Worm (Caenorhabditis elegans): ENCODE measurements around the gene F43D2.6.
A peak's percentile ranks its signal among the peaks of the same experiment; 100 is the strongest.

Gene F43D2.6

DNA sequence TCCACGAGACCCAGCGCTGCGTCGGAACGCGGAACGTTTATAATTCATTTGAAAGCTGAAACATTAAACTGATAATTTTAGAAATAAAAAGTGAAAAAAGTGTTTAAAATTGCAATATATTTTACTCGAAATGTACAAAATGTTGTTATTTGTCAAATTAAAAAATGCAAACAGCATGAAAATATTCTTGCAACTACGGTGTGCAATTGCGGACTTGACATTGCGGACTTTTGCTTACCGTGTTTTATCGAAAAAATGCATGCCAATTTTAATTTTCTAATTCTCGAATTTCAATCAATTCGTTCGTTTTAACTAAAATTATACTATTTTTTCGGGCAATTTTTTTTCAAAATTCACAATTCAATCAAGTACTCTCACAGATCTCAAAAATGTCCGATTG is 22.8 kb downstream of the F43D2.6 start, which contains the start of the genes R11H6.5 and ccnk-1 (continued):
- TF ChIP-seq nhr-10 (tag; optimal IDR thresholded peaks at IDR 0.05) (no peak), ceh-16 (tag; optimal IDR thresholded peaks at IDR 0.05) (no peak), unc-55 (GFP tag; optimal IDR thresholded peaks at IDR 0.05) (peak; percentile 84), crh-2 (tag; optimal IDR thresholded peaks at IDR 0.05) (peak; percentile 19), elt-3 (tag; optimal IDR thresholded peaks at IDR 0.05) (no peak), mbf-1 (tag; optimal IDR thresholded peaks at IDR 0.05) (no peak), snpc-4 (tag; optimal IDR thresholded peaks at IDR 0.05) (no peak), ceh-82 (tag; optimal IDR thresholded peaks at IDR 0.05) (no peak), lin-39 (tag; optimal IDR thresholded peaks at IDR 0.05) (no peak), lsy-2 (tag; optimal IDR thresholded peaks at IDR 0.05) (peak; percentile 92 to 99)

DNA sequence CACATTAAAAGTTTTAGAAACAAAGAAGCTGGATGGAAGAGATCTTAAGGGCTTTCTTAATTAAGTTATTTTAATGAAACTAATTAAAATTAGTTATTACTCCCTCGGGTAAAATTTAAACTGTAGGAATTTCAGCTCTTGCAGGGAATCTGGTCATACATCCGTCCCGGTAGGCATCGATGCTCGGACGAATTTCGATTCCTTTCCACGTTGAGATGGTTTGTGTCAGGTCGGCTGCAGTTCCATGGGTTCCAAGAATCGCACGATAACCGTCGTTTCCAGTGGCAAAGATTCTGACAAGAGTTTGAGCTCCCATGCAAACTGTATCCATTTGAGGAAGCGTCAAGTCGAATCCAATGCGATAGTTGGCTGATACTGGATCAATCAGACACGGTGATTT is 24.2 kb downstream of the F43D2.6 start:
- TF ChIP-seq ceh-16 (tag; optimal IDR thresholded peaks at IDR 0.05), result no peak
- TF ChIP-seq blmp-1 (tag; optimal IDR thresholded peaks at IDR 0.05; ENCODE audit: insufficient read depth), result no peak
- TF ChIP-seq ztf-1 (GFP tag; conservative IDR thresholded peaks at IDR 0.05), result no peak
- TF ChIP-seq ztf-4 (tag; optimal IDR thresholded peaks at IDR 0.05), result no peak
- no peak for TF ChIP-seq egl-27 (tag; optimal IDR thresholded peaks at IDR 0.05)
- TF ChIP-seq nhr-12 (tag; optimal IDR thresholded peaks at IDR 0.05), result no peak
- no peak for TF ChIP-seq snpc-4 (tag; optimal IDR thresholded peaks at IDR 0.05)
- TF ChIP-seq nhr-77 (tag; optimal IDR thresholded peaks at IDR 0.05), result no peak
- no peak for TF ChIP-seq nhr-129 (tag; optimal IDR thresholded peaks at IDR 0.05)
- no peak for TF ChIP-seq nhr-21 (tag; optimal IDR thresholded peaks at IDR 0.05)
- TF ChIP-seq sem-4 (tag; optimal IDR thresholded peaks at IDR 0.05), result no peak
- TF ChIP-seq R02D3.7 (tag; optimal IDR thresholded peaks at IDR 0.05), result no peak
- TF ChIP-seq alr-1 (tag; optimal IDR thresholded peaks at IDR 0.05), result no peak
- TF ChIP-seq sma-9 (GFP tag; optimal IDR thresholded peaks at IDR 0.05), result no peak
- TF ChIP-seq sma-9 (tag; optimal IDR thresholded peaks at IDR 0.05), result no peak
- no peak for TF ChIP-seq elt-1 (tag; optimal IDR thresholded peaks at IDR 0.05)

DNA sequence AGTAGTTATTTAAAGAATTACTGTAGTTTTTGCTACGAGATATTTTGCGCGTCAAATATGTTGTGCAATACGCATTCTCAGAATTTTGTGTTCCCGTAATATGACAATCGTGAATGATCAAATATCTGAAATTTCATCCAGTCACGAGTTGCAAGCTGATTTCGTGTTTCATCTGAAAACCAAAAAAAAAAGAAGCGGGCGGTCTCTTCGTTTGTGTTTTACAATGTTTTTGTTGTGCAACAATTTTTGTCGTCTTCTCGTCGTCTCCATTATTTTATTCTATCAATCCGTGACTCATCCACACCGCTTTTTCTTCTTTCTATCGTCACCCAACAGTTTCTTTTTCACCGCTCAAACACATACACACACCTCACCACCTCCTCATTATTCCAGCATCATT is 25.3 kb downstream of the F43D2.6 start, which contains the start of gene R11H6.4:
Gene R11H6.4, plus strand, starts transcription at position 301 of the 400 bp plus-strand sequence.
- no peak for TF ChIP-seq sma-9 (GFP tag; optimal IDR thresholded peaks at IDR 0.05)
- no peak for TF ChIP-seq sma-9 (tag; optimal IDR thresholded peaks at IDR 0.05)
- no peak for TF ChIP-seq mbf-1 (tag; optimal IDR thresholded peaks at IDR 0.05)
- no peak for TF ChIP-seq ama-1 (optimal IDR thresholded peaks at IDR 0.05)
- no peak for TF ChIP-seq blmp-1 (tag; optimal IDR thresholded peaks at IDR 0.05; ENCODE audit: insufficient read depth)
- no peak for TF ChIP-seq R02D3.7 (tag; optimal IDR thresholded peaks at IDR 0.05)
- no peak for TF ChIP-seq ceh-82 (tag; optimal IDR thresholded peaks at IDR 0.05)
- TF ChIP-seq nhr-11 (tag; optimal IDR thresholded peaks at IDR 0.05), result no peak
- no peak for TF ChIP-seq Y55F3AM.14 (GFP tag; optimal IDR thresholded peaks at IDR 0.05)
- no peak for TF ChIP-seq peb-1 (tag; optimal IDR thresholded peaks at IDR 0.05)
- no peak for TF ChIP-seq nhr-12 (tag; optimal IDR thresholded peaks at IDR 0.05)
- TF ChIP-seq nhr-25 (tag; optimal IDR thresholded peaks at IDR 0.05), result no peak
- TF ChIP-seq nhr-6 (tag; optimal IDR thresholded peaks at IDR 0.05), result no peak
- TF ChIP-seq elt-3 (tag; optimal IDR thresholded peaks at IDR 0.05), result no peak
- TF ChIP-seq mdl-1 (tag; optimal IDR thresholded peaks at IDR 0.05), result no peak
- no peak for TF ChIP-seq unc-55 (GFP tag; optimal IDR thresholded peaks at IDR 0.05)
- no peak for TF ChIP-seq crh-2 (tag; optimal IDR thresholded peaks at IDR 0.05)
- TF ChIP-seq gmeb-1 (tag; optimal IDR thresholded peaks at IDR 0.05), result no peak
- TF ChIP-seq unc-62 (GFP tag; optimal IDR thresholded peaks at IDR 0.05), result no peak
- TF ChIP-seq nhr-237 (tag; optimal IDR thresholded peaks at IDR 0.05), result no peak

DNA sequence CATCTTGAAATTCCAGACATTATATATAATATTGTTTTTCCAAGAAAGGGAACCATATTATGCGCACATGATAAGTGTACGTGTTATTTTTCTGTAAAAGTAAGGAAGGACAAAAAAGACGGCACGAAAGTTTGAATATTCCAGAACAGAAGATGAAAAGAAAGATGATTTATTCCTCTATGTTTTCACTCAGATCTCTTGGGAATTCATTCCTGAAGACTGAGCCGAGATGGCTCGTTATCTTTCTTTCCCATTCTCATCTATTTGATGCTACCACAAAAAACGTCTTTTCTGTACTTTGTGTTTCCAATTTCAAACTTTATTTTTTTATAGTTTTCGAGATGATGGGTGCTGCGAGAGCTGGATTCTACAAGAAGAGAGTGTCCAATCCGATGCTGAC is 31.2 kb downstream of the F43D2.6 start:
- TF ChIP-seq mab-5 (tag; optimal IDR thresholded peaks at IDR 0.05), result peak; percentile 56
- no peak for TF ChIP-seq dmd-4 (tag; optimal IDR thresholded peaks at IDR 0.05)
- peak in 1 of 2 experiments; percentile 11 for TF ChIP-seq lsy-2 (tag; optimal IDR thresholded peaks at IDR 0.05)

DNA sequence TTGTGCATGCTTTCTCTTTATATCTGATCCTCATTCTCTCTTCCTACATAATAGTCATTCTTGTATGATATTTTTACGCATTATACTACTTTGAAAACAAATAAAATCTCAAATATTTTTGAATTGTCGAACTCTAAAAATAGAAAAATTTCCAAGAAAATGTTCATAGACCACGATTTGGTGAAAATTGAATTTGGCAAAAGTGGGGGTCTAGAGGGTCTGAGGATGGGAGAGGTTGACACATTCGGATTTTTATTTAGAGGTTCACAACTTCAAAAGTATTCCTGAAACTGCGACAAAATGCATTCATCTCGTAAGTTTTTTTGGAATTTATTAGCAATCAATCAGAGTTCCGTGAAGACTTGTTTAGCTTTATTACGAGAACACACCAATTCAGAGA is 35.0 kb downstream of the F43D2.6 start, which contains the start of gene glb-22:
Gene glb-22, plus strand, starts transcription at position 301 of the 400 bp plus-strand sequence.
- TF ChIP-seq blmp-1 (tag; optimal IDR thresholded peaks at IDR 0.05; ENCODE audit: insufficient read depth), result no peak
- TF ChIP-seq ceh-82 (tag; optimal IDR thresholded peaks at IDR 0.05), result no peak
- no peak for TF ChIP-seq alr-1 (tag; optimal IDR thresholded peaks at IDR 0.05)
- TF ChIP-seq lsy-2 (tag; optimal IDR thresholded peaks at IDR 0.05), result no peak
- TF ChIP-seq nhr-11 (tag; optimal IDR thresholded peaks at IDR 0.05), result no peak
- TF ChIP-seq F13H6.1 (tag; optimal IDR thresholded peaks at IDR 0.05), result no peak
- no peak for TF ChIP-seq ZK546.5 (tag; optimal IDR thresholded peaks at IDR 0.05)
- TF ChIP-seq lin-11 (tag; optimal IDR thresholded peaks at IDR 0.05), result no peak
- TF ChIP-seq ama-1 (optimal IDR thresholded peaks at IDR 0.05), result no peak
- no peak for TF ChIP-seq Y55F3AM.14 (GFP tag; optimal IDR thresholded peaks at IDR 0.05)
- TF ChIP-seq unc-62 (GFP tag; optimal IDR thresholded peaks at IDR 0.05), result no peak
- TF ChIP-seq nhr-77 (tag; optimal IDR thresholded peaks at IDR 0.05), result no peak
- TF ChIP-seq gmeb-1 (tag; optimal IDR thresholded peaks at IDR 0.05), result no peak
- no peak for TF ChIP-seq unc-39 (tag; optimal IDR thresholded peaks at IDR 0.05)
- TF ChIP-seq nhr-237 (tag; optimal IDR thresholded peaks at IDR 0.05), result no peak
- TF ChIP-seq mab-5 (tag; optimal IDR thresholded peaks at IDR 0.05), result no peak
- TF ChIP-seq nhr-25 (tag; optimal IDR thresholded peaks at IDR 0.05), result no peak
